Worm (Caenorhabditis elegans) whole organism, L4/young adult: ENCODE measurements around the gene R07E4.1.

ENCODE experiments used
- W03F9.2 ChIP-seq: fragments of 150-350 bp; optimal IDR thresholded peaks from 2 replicates; lab custom pipeline; 2014; ENCODE audit warnings: missing biosample characterization, missing genetic modification characterization
- dao-5 ChIP-seq: sonication (generic microtip); optimal IDR thresholded peaks from 2 replicates; lab custom pipeline; 2016; ENCODE audit warnings: missing genotype, missing genetic modification characterization, moderate library complexity, missing compliant biosample characterization

DNA sequence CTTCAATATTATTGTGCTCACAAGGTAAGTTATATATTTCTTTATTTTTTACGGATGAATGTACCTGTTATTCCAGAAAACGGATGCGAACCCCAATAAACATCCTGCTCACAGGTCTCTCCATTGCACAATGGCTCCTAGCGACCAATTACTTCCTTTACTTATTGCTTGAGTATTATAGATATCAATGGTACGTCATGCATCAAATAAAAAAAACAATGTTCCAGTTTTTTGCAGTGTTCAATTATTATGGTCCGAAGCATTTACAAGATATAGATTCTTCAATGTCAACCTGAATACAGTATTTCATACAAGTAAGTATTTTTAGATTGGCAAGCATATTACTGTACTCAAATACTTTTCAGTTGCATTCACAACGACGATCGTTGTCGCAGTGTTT is 26.0 kb upstream of the R07E4.1 start:
- no peak for TF ChIP-seq W03F9.2 (tag; lab: Kevin White, UChicago)
- TF ChIP-seq dao-5 (tag; lab: Kevin White, UChicago): no peak
